Worm (Caenorhabditis elegans): ENCODE results near the gene set-24.

DNA sequence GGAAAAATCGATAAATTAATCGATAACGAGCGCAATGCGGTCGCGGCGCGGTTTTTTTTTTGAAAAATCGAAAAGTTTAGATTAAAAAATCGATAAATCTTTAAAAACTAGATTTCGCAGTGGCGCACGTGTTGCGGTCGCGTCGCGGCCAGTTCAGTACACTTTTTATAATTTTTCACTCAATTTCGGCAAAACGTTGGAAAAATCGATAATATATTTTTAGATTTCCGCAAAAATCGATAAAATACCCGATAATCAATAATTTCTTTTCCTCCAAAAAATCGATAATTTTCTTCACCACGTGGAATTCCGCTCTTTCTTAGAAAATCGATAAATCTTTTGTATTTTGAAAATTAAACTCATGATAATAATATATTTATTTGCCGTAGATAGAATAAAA lies 45.8 kb upstream of the set-24 start:
- no peak for TF ChIP-seq ref-1 (GFP tag; conservative IDR thresholded peaks at IDR 0.05)
- no peak for TF ChIP-seq flt-1 (GFP tag; IDR thresholded peaks at IDR 0.05)
- TF ChIP-seq klf-2 (GFP tag; conservative IDR thresholded peaks at IDR 0.05) = no peak
- TF ChIP-seq med-1 (GFP tag; optimal IDR thresholded peaks at IDR 0.05; ENCODE audit: insufficient read depth) = no peak
- no peak for TF ChIP-seq ztf-23 (GFP tag; IDR thresholded peaks at IDR 0.05)
- no peak for TF ChIP-seq ztf-29 (GFP tag; IDR thresholded peaks at IDR 0.05)
- no peak for TF ChIP-seq tab-1 (GFP tag; IDR thresholded peaks at IDR 0.05)
- TF ChIP-seq T22C8.4 (GFP tag; IDR thresholded peaks at IDR 0.05) = peak; percentile 84

All from whole organism, midembryonic.